Fruit fly (Drosophila melanogaster) whole organism, adult: ENCODE results near the gene CG10435.

Experiments
- CG11617 ChIP-seq: fragments of 200-800 bp; sonication (Bioruptor generic); optimal IDR thresholded peaks from 2 replicates; lab custom pipeline; 2017; ENCODE audit warnings: mild to moderate bottlenecking, missing biosample characterization, missing genetic modification reagents, missing genetic modification characterization
- CG12768 ChIP-seq: fragments of 200-800 bp; sonication (Bioruptor generic); optimal IDR thresholded peaks from 2 replicates; lab custom pipeline; 2017; ENCODE audit warnings: missing biosample characterization, missing genetic modification characterization, mild to moderate bottlenecking, moderate library complexity, missing genetic modification reagents
- CG14711 ChIP-seq: fragments of 200-800 bp; sonication (Bioruptor generic); optimal IDR thresholded peaks from 2 replicates; lab custom pipeline; 2018; ENCODE audit warnings: missing biosample characterization, mild to moderate bottlenecking, missing genetic modification characterization, moderate library complexity
- CG1620 ChIP-seq: fragments of 200-800 bp; sonication (Bioruptor generic); optimal IDR thresholded peaks from 2 replicates; lab custom pipeline; 2016; ENCODE audit warnings: missing biosample characterization, missing genetic modification characterization
- CG33017 ChIP-seq: fragments of 200-800 bp; sonication (Bioruptor generic); optimal IDR thresholded peaks from 2 replicates; lab custom pipeline; 2018; ENCODE audit warnings: missing biosample characterization, mild to moderate bottlenecking, missing genetic modification characterization, moderate library complexity
- CG5204 ChIP-seq: fragments of 200-800 bp; sonication (Bioruptor generic); optimal IDR thresholded peaks from 2 replicates; lab custom pipeline; 2016; ENCODE audit warnings: missing biosample characterization, missing genetic modification characterization
- CG7045 ChIP-seq: fragments of 200-800 bp; sonication (Bioruptor generic); optimal IDR thresholded peaks from 2 replicates; lab custom pipeline; 2017; ENCODE audit warnings: missing biosample characterization, mild to moderate bottlenecking, missing genetic modification characterization
- CG7101 ChIP-seq: fragments of 200-800 bp; sonication (Bioruptor generic); optimal IDR thresholded peaks from 2 replicates; lab custom pipeline; 2018; ENCODE audit warnings: missing biosample characterization, mild to moderate bottlenecking, missing genetic modification characterization, moderate library complexity
- Clk ChIP-seq: fragments of 200-800 bp; sonication (Bioruptor generic); optimal IDR thresholded peaks from 2 replicates; lab custom pipeline; 2017; ENCODE audit warnings: missing biosample characterization, missing genetic modification characterization
- Crg-1 ChIP-seq: fragments of 200-800 bp; sonication (Bioruptor generic); optimal IDR thresholded peaks from 2 replicates; lab custom pipeline; 2016; ENCODE audit warnings: missing biosample characterization, missing genetic modification characterization
- Hr96 ChIP-seq: fragments of 200-800 bp; sonication (Bioruptor generic); optimal IDR thresholded peaks from 2 replicates; lab custom pipeline; 2016; ENCODE audit warnings: missing biosample characterization, missing genetic modification characterization
- Mnt ChIP-seq: fragments of 200-800 bp; sonication (Bioruptor generic); optimal IDR thresholded peaks from 2 replicates; lab custom pipeline; 2016; ENCODE audit warnings: missing biosample characterization, mild to moderate bottlenecking, missing genetic modification characterization
- bab1 ChIP-seq: fragments of 200-800 bp; sonication (Bioruptor generic); optimal IDR thresholded peaks from 3 replicates; lab custom pipeline; 2019; ENCODE audit warnings: missing biosample characterization, mild to moderate bottlenecking, missing genetic modification characterization, moderate library complexity
- cic ChIP-seq: fragments of 200-800 bp; sonication (Bioruptor generic); optimal IDR thresholded peaks from 2 replicates; lab custom pipeline; 2017; ENCODE audit warnings: missing biosample characterization, mild to moderate bottlenecking, missing genetic modification characterization, moderate library complexity
- kay ChIP-seq: fragments of 200-800 bp; sonication (Bioruptor generic); peaks from one replicate; lab custom pipeline; 2016; ENCODE audit warnings: missing biosample characterization, missing genetic modification characterization, borderline replicate concordance
- ovo ChIP-seq: fragments of 200-800 bp; sonication (Bioruptor generic); optimal IDR thresholded peaks from 2 replicates; lab custom pipeline; 2016; ENCODE audit warnings: missing biosample characterization, missing genetic modification characterization
- pad ChIP-seq: fragments of 200-800 bp; sonication (Bioruptor generic); optimal IDR thresholded peaks from 3 replicates; lab custom pipeline; 2017; ENCODE audit warnings: missing biosample characterization, missing genetic modification characterization, mild to moderate bottlenecking, moderate library complexity, missing genetic modification reagents
- tj ChIP-seq: fragments of 200-800 bp; sonication (Bioruptor generic); optimal IDR thresholded peaks from 3 replicates; lab custom pipeline; 2017; ENCODE audit warnings: missing biosample characterization, mild to moderate bottlenecking, missing genetic modification characterization, moderate library complexity
- toe ChIP-seq: fragments of 200-800 bp; sonication (Bioruptor generic); optimal IDR thresholded peaks from 2 replicates; lab custom pipeline; 2016; ENCODE audit warnings: missing biosample characterization, missing genetic modification characterization

Gene CG10435

DNA sequence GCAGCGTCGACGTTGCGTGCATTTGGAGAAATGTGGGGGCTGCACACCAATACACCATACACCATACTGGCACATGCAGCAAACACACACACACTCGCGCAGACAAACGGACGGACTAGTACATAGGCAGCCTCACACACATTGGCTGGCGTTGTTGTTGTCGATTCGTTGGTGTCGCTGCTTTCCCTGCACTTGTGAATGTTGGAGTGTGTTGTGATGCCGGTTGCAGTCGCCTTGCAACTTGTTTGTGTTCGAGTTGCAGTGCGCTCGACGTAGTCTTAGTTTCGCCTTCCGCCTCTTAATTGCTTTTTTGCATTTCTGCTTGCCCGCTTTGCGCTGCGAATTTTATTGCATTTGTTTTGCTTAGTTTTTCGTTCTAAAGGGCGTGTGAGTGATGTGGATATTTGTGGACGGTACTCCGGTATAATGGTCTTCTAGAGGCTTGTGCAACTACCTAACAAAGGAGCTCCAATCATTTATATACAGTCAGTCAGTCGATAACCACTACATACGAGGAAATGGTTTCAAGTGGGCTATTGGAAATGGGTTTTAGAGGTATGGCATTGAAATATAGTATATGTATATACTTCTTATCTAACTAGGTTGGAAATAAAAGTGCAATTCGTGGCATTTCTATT is 49.4 kb downstream of the CG10435 start:
- TF ChIP-seq cic (peak; percentile 40), CG12768 (GFP tag; lab: Kevin White, UChicago) (no peak), kay (peak; percentile 79), CG33017 (tag; lab: Kevin White, UChicago) (no peak), CG1620 (GFP tag; lab: Kevin White, UChicago) (no peak), CG14711 (no peak), Mnt (GFP tag; lab: Kevin White, UChicago) (peak; percentile 66), tj (GFP tag; lab: Kevin White, UChicago) (peak; percentile 5), pad (GFP tag; lab: Kevin White, UChicago) (no peak), bab1 (GFP tag; lab: Kevin White, UChicago) (peak; percentile 15), toe (GFP tag; lab: Kevin White, UChicago) (no peak)

DNA sequence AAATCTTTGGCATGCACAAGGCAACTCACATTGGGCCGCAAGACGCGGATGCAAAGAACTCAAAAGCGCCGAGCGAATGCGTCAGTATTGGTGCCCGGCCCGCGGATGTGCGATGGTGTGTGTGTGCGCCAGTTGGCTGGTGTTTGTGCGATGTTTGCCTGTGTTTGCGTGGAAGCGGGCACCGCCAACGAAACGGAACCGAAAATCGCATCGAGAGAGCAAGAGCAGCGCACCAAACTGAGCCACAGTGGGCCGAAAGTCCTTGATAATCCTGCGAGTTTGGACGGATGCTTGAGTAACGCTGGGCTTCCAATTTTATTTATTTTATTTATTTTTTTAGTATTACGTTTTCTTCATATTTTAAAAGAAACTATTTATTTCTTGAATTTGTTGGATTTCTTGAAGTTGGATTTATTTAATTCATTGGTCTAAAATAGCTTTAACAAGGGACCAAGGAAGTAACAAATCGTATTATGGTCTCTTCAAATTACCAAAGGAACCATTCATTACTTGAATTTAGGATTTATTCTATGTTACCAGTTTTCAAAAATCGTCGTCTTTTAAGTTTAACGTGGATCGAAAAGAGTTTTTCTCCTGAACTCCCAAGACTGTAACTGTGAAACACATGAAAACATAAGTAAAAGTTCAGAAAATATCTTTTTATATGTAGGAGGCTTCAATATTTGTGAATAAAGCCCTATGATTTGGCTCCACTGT is 50.1 kb downstream of the CG10435 start:
- TF ChIP-seq toe (GFP tag; lab: Kevin White, UChicago) (peak; percentile 16), CG11617 (peak; percentile 75), CG1620 (GFP tag; lab: Kevin White, UChicago) (no peak), pad (GFP tag; lab: Kevin White, UChicago) (peak; percentile 13), CG5204 (GFP tag; lab: Kevin White, UChicago) (peak; percentile 56), CG12768 (GFP tag; lab: Kevin White, UChicago) (peak; percentile 34), tj (GFP tag; lab: Kevin White, UChicago) (peak; percentile 3), Mnt (GFP tag; lab: Kevin White, UChicago) (peak; percentile 69), Hr96 (GFP tag; lab: Kevin White, UChicago) (peak; percentile 2), CG33017 (tag; lab: Kevin White, UChicago) (no peak), kay (no peak), ovo (GFP tag; lab: Kevin White, UChicago) (no peak), Crg-1 (GFP tag; lab: Kevin White, UChicago) (no peak), CG7101 (tag; lab: Kevin White, UChicago) (no peak), cic (no peak), CG7045 (GFP tag; lab: Kevin White, UChicago) (peak; percentile 43)

DNA sequence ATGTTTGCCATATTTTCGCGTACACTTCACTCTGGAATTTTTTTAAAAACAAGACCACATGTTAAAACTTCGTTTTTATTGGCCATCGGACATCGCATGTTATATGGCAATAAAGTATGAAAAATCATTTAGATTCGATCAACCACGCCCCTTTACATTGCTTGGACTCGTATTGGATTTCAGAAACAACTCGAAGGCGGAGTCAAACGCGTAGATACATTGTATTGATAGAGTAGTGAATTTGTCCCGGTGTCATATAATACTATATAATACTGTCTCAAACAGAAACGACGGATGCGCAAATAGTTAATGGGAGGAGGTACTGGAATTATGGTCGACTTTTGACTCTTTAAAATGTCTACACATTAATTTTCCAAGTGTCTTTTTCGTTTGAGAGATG is 51.7 kb downstream of the CG10435 start:
- no peak for TF ChIP-seq Clk
